Worm (Caenorhabditis elegans) whole organism, L1 larva: ENCODE results near the gene pfas-1.

ENCODE experiments used
- C04F5.9 ChIP-seq: sonication (generic microtip); optimal IDR thresholded peaks from 2 replicates; lab custom pipeline; 2016; ENCODE audit warnings: missing genetic modification characterization, missing compliant biosample characterization
- F16B12.6 ChIP-seq: fragments of 150-350 bp; optimal IDR thresholded peaks from 2 replicates; lab custom pipeline; 2014; ENCODE audit warnings: missing biosample characterization, missing genetic modification characterization
- Y116A8C.19 ChIP-seq: sonication (generic microtip); optimal IDR thresholded peaks from 2 replicates; lab custom pipeline; 2016; ENCODE audit warnings: missing compliant biosample characterization, missing genetic modification characterization, borderline replicate concordance
- aha-1 ChIP-seq: fragments of 150-350 bp; optimal IDR thresholded peaks from 2 replicates; lab custom pipeline; 2014; ENCODE audit warnings: missing biosample characterization, missing genetic modification characterization
- ceh-63 ChIP-seq: fragments of 200-800 bp; sonication (Bioruptor generic); optimal IDR thresholded peaks from 2 replicates; lab custom pipeline; 2018; ENCODE audit warnings: mild to moderate bottlenecking, missing genetic modification characterization, missing compliant biosample characterization
- ceh-88 ChIP-seq: fragments of 200-800 bp; sonication (Bioruptor generic); IDR thresholded peaks from 2 replicates; pipeline ENCODE4 v1.3.6; 2022; ENCODE audit warnings: missing genetic modification characterization, missing compliant biosample characterization
- ceh-90 ChIP-seq: sonication (generic microtip); optimal IDR thresholded peaks from 2 replicates; lab custom pipeline; 2016; ENCODE audit warnings: missing genetic modification characterization, missing compliant biosample characterization
- dpl-1 ChIP-seq, 3 experiments: fragments of 150-350 bp in 2 of 3; sonication (generic microtip) in 1 of 3; optimal IDR thresholded peaks; 2 replicates each; lab custom pipeline; 2014 to 2017; ENCODE audit warnings: missing biosample characterization in 3 of 3, missing genetic modification characterization in 3 of 3, missing genetic modification reagents in 3 of 3
- dsc-1 ChIP-seq: sonication (generic microtip); optimal IDR thresholded peaks from 2 replicates; lab custom pipeline; 2016; ENCODE audit warnings: mild to moderate bottlenecking, missing genetic modification characterization, missing compliant biosample characterization
- efl-1 ChIP-seq, 4 experiments: fragments of 150-350 bp; optimal IDR thresholded peaks in 3 of 4; peaks in 1 of 4; 1 replicate in 1 of 4; 2 replicates in 3 of 4; lab custom pipeline; 2014; ENCODE audit warnings: missing biosample characterization in 2 of 4, missing genetic modification characterization in 2 of 4, missing genetic modification reagents in 2 of 4
- efl-3 ChIP-seq: fragments of 200-800 bp; sonication (Bioruptor generic); optimal IDR thresholded peaks from 2 replicates; lab custom pipeline; 2018; ENCODE audit warnings: mild to moderate bottlenecking, missing genetic modification characterization, missing compliant biosample characterization
- egl-13 ChIP-seq: sonication (generic microtip); optimal IDR thresholded peaks from 2 replicates; lab custom pipeline; 2016; ENCODE audit warnings: missing genotype, missing genetic modification reagents, missing genetic modification characterization, missing compliant biosample characterization
- egl-27 ChIP-seq, 2 experiments: fragments of 150-350 bp in 1 of 2; sonication (generic microtip); optimal IDR thresholded peaks; 3 replicates each; lab custom pipeline; 2017 to 2018; ENCODE audit warnings: missing biosample characterization in 2 of 2, missing genetic modification characterization in 2 of 2, missing genetic modification reagents in 2 of 2
- elt-2 ChIP-seq: sonication (generic microtip); optimal IDR thresholded peaks from 2 replicates; lab custom pipeline; 2016; ENCODE audit warnings: missing genetic modification characterization, mild to moderate bottlenecking, inconsistent platforms, missing compliant biosample characterization, missing genetic modification reagents
- elt-3 ChIP-seq, 6 experiments: fragments of 150-350 bp in 1 of 6; sonication (generic microtip); optimal IDR thresholded peaks; 2 replicates each; lab custom pipeline; 2017 to 2018; ENCODE audit warnings: missing biosample characterization in 6 of 6, missing genetic modification characterization in 6 of 6, inconsistent platforms in 1 of 6
- fkh-4 ChIP-seq: sonication (generic microtip); optimal IDR thresholded peaks from 2 replicates; lab custom pipeline; 2016; ENCODE audit warnings: missing compliant biosample characterization, missing genetic modification characterization, borderline replicate concordance
- fos-1 ChIP-seq: fragments of 150-350 bp; optimal IDR thresholded peaks from 2 replicates; lab custom pipeline; 2014; ENCODE audit warnings: missing biosample characterization, missing genetic modification characterization
- hlh-17 ChIP-seq: fragments of 200-800 bp; sonication (Bioruptor generic); optimal IDR thresholded peaks from 2 replicates; lab custom pipeline; 2018; ENCODE audit warnings: missing genetic modification characterization, mild to moderate bottlenecking, missing compliant biosample characterization, moderate library complexity, borderline replicate concordance
- hlh-4 ChIP-seq: sonication (generic microtip); optimal IDR thresholded peaks from 2 replicates; lab custom pipeline; 2016; ENCODE audit warnings: mild to moderate bottlenecking, missing genetic modification characterization, missing compliant biosample characterization
- isw-1 ChIP-seq: fragments of 200-800 bp; sonication (Bioruptor generic); IDR thresholded peaks from 2 replicates; pipeline ENCODE4 v1.3.6; 2022; ENCODE audit warnings: missing genetic modification characterization, missing compliant biosample characterization
- jun-1 ChIP-seq: fragments of 150-350 bp; optimal IDR thresholded peaks from 2 replicates; lab custom pipeline; 2014; ENCODE audit warnings: missing biosample characterization, missing genetic modification reagents, missing genetic modification characterization
- lin-14 ChIP-seq: fragments of 200-800 bp; sonication (Bioruptor generic); optimal IDR thresholded peaks from 2 replicates; lab custom pipeline; 2018; ENCODE audit warnings: mild to moderate bottlenecking, missing genetic modification characterization, moderate library complexity, missing compliant biosample characterization
- lir-3 ChIP-seq: sonication (generic microtip); optimal IDR thresholded peaks from 2 replicates; lab custom pipeline; 2016; ENCODE audit warnings: mild to moderate bottlenecking, missing genetic modification characterization, moderate library complexity, missing compliant biosample characterization; ENCODE audit not compliant: poor library complexity
- mef-2 ChIP-seq: fragments of 150-350 bp; optimal IDR thresholded peaks from 2 replicates; lab custom pipeline; 2014; ENCODE audit warnings: missing biosample characterization, missing genetic modification characterization
- mep-1 ChIP-seq: fragments of 150-350 bp; optimal IDR thresholded peaks from 2 replicates; lab custom pipeline; 2014; ENCODE audit warnings: missing biosample characterization, missing genetic modification characterization
- nhr-11 ChIP-seq: fragments of 150-350 bp; optimal IDR thresholded peaks from 2 replicates; lab custom pipeline; 2014; ENCODE audit warnings: missing biosample characterization, missing genetic modification characterization
- nhr-19 ChIP-seq: fragments of 200-800 bp; sonication (Bioruptor generic); conservative IDR thresholded peaks from 2 replicates; pipeline ENCODE4 v1.3.6; 2022; ENCODE audit warnings: missing genetic modification characterization, missing compliant biosample characterization
- nhr-71 ChIP-seq: sonication (generic microtip); optimal IDR thresholded peaks from 2 replicates; lab custom pipeline; 2016; ENCODE audit warnings: mild to moderate bottlenecking, missing genetic modification characterization, moderate library complexity, missing compliant biosample characterization
- nhr-76 ChIP-seq: sonication (generic microtip); optimal IDR thresholded peaks from 2 replicates; lab custom pipeline; 2017; ENCODE audit warnings: missing biosample characterization, missing genetic modification characterization
- pax-3 ChIP-seq: fragments of 200-800 bp; sonication (Bioruptor generic); optimal IDR thresholded peaks from 2 replicates; lab custom pipeline; 2018; ENCODE audit warnings: mild to moderate bottlenecking, missing genetic modification characterization, moderate library complexity, missing compliant biosample characterization
- snpc-4 ChIP-seq: fragments of 150-350 bp; optimal IDR thresholded peaks from 2 replicates; lab custom pipeline; 2014; ENCODE audit warnings: missing biosample characterization, missing genetic modification characterization
- sox-4 ChIP-seq: sonication (generic microtip); optimal IDR thresholded peaks from 2 replicates; lab custom pipeline; 2016; ENCODE audit warnings: missing genetic modification characterization, missing compliant biosample characterization
- tbx-2 ChIP-seq: sonication (generic microtip); optimal IDR thresholded peaks from 2 replicates; lab custom pipeline; 2016; ENCODE audit warnings: missing genetic modification characterization, missing compliant biosample characterization
- tlp-1 ChIP-seq: fragments of 150-350 bp; optimal IDR thresholded peaks from 2 replicates; lab custom pipeline; 2014; ENCODE audit warnings: missing biosample characterization, missing genetic modification characterization
- unc-98 ChIP-seq: fragments of 200-800 bp; sonication (Bioruptor generic); IDR thresholded peaks from 2 replicates; pipeline ENCODE4 v1.3.6; 2022; ENCODE audit warnings: missing genetic modification characterization, missing compliant biosample characterization
- zag-1 ChIP-seq: fragments of 150-350 bp; optimal IDR thresholded peaks from 2 replicates; lab custom pipeline; 2014; ENCODE audit warnings: missing biosample characterization, missing genetic modification characterization
- ztf-4 ChIP-seq: fragments of 150-350 bp; optimal IDR thresholded peaks from 2 replicates; lab custom pipeline; 2014; ENCODE audit warnings: missing biosample characterization, missing genetic modification characterization

The pfas-1 gene

DNA sequence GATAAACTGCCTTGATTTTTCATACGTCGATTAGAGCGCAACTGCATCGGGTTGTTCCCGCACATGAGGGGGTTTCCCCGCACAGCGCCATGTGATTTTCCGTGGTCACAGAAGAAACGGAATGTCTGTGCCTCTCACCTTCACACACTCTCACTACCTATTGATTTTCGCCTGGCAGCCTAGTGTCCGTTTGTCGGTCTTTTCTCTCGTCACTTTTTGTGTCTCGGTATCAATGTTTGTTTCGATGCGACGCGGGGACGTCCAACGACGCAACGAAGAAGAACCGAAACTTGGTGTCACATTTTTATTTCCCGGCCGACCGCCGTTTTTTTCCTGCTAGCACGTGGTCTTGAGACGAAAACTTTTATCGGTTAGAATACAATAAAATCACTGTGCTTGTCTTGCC lies 6.3 kb upstream of the pfas-1 start (continued):
- peak; percentile 84 for TF ChIP-seq C04F5.9 (tag; lab: Kevin White, UChicago)

DNA sequence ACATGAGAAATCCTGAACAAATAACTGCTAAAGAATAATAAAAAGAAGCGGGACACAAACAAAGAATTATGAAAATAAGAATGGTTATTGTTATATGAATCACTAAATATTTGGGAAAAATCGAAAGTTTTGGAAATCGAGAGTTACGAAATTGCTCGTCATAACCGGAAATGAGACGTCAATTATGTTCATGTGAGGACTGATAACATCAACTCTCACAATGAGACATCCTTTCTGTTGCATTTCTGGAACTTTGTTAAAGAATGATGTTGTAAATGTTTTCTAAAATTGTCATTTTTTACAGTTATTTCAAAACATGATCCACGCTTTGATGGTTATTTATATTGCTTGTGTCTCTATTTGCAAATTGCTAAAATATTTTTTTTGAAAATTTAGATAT lies 4.8 kb upstream of the pfas-1 start, which contains the start of gene T23F11.6:
Gene T23F11.6 (minus strand): TSS at position 45 of the 400 bp plus-strand sequence.
- TF ChIP-seq elt-3 (tag; optimal IDR thresholded peaks at IDR 0.05; lab: Kevin White, UChicago) (no peak), isw-1 (GFP tag; lab: Robert Waterston, UW) (no peak), jun-1 (tag; lab: Kevin White, UChicago) (no peak), hlh-17 (GFP tag; lab: Kevin White, UChicago) (no peak), egl-27 (tag; optimal IDR thresholded peaks at IDR 0.05; lab: Kevin White, UChicago) (no peak), ztf-4 (tag; lab: Kevin White, UChicago) (no peak), hlh-4 (tag; lab: Kevin White, UChicago) (no peak), zag-1 (no peak), nhr-76 (tag; lab: Kevin White, UChicago) (no peak), egl-13 (tag; lab: Kevin White, UChicago) (no peak), pax-3 (no peak), nhr-71 (tag; lab: Kevin White, UChicago) (no peak)

DNA sequence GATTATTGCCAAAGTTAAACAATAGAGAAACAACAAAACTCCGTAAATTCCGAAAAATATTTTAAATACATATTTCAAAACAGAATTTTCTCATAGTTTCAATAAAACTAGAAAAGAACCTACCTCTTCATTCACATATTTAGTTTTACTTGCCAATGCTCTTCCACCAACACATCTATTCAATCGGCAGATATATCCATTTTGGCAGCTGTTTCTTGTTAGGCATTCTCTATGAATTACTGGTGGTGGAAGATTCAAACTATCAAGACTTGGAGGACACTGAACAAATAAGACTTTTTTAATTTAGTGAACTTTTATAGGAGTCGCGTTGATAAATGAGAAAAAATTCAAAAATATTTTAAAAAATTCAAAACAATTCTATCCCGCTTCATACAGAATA lies 4.2 kb upstream of the pfas-1 start:
- TF ChIP-seq dpl-1 (GFP tag; optimal IDR thresholded peaks at IDR 0.05; lab: Kevin White, UChicago) (no peak), snpc-4 (tag; lab: Kevin White, UChicago) (no peak), aha-1 (tag; lab: Kevin White, UChicago) (no peak), efl-1 (optimal IDR thresholded peaks at IDR 0.05; lab: Kevin White, UChicago) (no peak), efl-1 (GFP tag; optimal IDR thresholded peaks at IDR 0.05 in 1 of 2; lab: Kevin White, UChicago) (no peak), ceh-63 (GFP tag; lab: Kevin White, UChicago) (no peak), lin-14 (GFP tag; lab: Kevin White, UChicago) (no peak), elt-2 (no peak), fkh-4 (tag; lab: Kevin White, UChicago) (peak; percentile 71), F16B12.6 (tag; lab: Kevin White, UChicago) (no peak), tbx-2 (tag; lab: Kevin White, UChicago) (no peak), efl-3 (GFP tag; lab: Kevin White, UChicago) (no peak), dsc-1 (tag; lab: Kevin White, UChicago) (peak; percentile 94), Y116A8C.19 (tag; lab: Kevin White, UChicago) (no peak)

DNA sequence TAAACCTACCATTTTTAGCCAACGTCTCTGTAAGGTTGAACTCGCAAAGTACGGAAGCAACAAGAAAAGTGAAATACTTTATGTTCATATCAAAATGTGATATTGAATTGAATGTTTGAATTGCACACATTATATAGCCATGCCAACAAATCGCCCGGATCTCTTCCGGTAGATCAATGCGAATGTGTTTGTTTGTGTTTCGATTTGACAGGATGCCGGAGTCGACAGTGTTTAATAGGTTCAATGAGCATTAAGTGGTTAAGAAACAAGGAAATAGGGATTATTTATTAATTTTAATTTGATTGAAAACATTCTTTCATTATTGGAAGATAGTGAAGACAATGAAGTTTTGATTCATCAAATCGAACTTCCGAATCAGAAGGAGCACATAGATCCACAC lies 3.1 kb upstream of the pfas-1 start, which contains the start of gene pqn-29:
Gene pqn-29 (minus strand): TSS at position 101 of the 400 bp plus-strand sequence.
- TF ChIP-seq lir-3 (tag; lab: Kevin White, UChicago), result no peak
- no peak for TF ChIP-seq ceh-88 (GFP tag; lab: Robert Waterston, UW)
- TF ChIP-seq nhr-11 (tag; lab: Kevin White, UChicago), result no peak
- TF ChIP-seq ceh-63 (GFP tag; lab: Kevin White, UChicago), result no peak
- no peak for TF ChIP-seq nhr-19
- TF ChIP-seq fos-1, result no peak
- TF ChIP-seq mep-1 (tag; lab: Kevin White, UChicago), result no peak
- no peak for TF ChIP-seq hlh-4 (tag; lab: Kevin White, UChicago)
- TF ChIP-seq dpl-1 (GFP tag; optimal IDR thresholded peaks at IDR 0.05; lab: Kevin White, UChicago), result no peak
- no peak for TF ChIP-seq aha-1 (tag; lab: Kevin White, UChicago)
- TF ChIP-seq C04F5.9 (tag; lab: Kevin White, UChicago), result no peak
- no peak for TF ChIP-seq sox-4
- TF ChIP-seq unc-98 (GFP tag; lab: Robert Waterston, UW), result no peak
- no peak for TF ChIP-seq mef-2 (tag; lab: Kevin White, UChicago)
- TF ChIP-seq tlp-1 (tag; lab: Kevin White, UChicago), result no peak
- no peak for TF ChIP-seq dsc-1 (tag; lab: Kevin White, UChicago)
- TF ChIP-seq ceh-90 (tag; lab: Kevin White, UChicago), result no peak
- TF ChIP-seq fkh-4 (tag; lab: Kevin White, UChicago), result no peak
